Worm (Caenorhabditis elegans) whole organism, L3 larva: Measurements from ENCODE around the gene ilys-6.

ENCODE experiments used
- ama-1 ChIP-seq: fragments of 150-350 bp; optimal IDR thresholded peaks from 2 replicates; lab custom pipeline; 2018
- elt-1 ChIP-seq: fragments of 150-350 bp; optimal IDR thresholded peaks from 2 replicates; lab custom pipeline; 2014; ENCODE audit warnings: missing biosample characterization, missing genetic modification characterization
- fkh-10 ChIP-seq: sonication (generic microtip); optimal IDR thresholded peaks from 2 replicates; lab custom pipeline; 2017; ENCODE audit warnings: missing biosample characterization, missing genetic modification reagents, missing genetic modification characterization
- nfya-1 ChIP-seq: sonication (generic microtip); optimal IDR thresholded peaks from 2 replicates; lab custom pipeline; 2017; ENCODE audit warnings: missing genetic modification characterization, mild to moderate bottlenecking, missing compliant biosample characterization, antibody characterized with exemption, moderate library complexity; ENCODE audit not compliant: insufficient read depth
- pha-4 ChIP-seq: fragments of 150-350 bp; optimal IDR thresholded peaks from 2 replicates; lab custom pipeline; 2014; ENCODE audit warnings: missing biosample characterization, missing genetic modification reagents, missing genetic modification characterization
- snpc-4 ChIP-seq: fragments of 150-350 bp; optimal IDR thresholded peaks from 2 replicates; lab custom pipeline; 2014; ENCODE audit warnings: missing biosample characterization, missing genetic modification characterization
- ztf-11 ChIP-seq: fragments of 150-350 bp; optimal IDR thresholded peaks from 2 replicates; lab custom pipeline; 2014; ENCODE audit warnings: missing biosample characterization, missing genetic modification characterization

DNA sequence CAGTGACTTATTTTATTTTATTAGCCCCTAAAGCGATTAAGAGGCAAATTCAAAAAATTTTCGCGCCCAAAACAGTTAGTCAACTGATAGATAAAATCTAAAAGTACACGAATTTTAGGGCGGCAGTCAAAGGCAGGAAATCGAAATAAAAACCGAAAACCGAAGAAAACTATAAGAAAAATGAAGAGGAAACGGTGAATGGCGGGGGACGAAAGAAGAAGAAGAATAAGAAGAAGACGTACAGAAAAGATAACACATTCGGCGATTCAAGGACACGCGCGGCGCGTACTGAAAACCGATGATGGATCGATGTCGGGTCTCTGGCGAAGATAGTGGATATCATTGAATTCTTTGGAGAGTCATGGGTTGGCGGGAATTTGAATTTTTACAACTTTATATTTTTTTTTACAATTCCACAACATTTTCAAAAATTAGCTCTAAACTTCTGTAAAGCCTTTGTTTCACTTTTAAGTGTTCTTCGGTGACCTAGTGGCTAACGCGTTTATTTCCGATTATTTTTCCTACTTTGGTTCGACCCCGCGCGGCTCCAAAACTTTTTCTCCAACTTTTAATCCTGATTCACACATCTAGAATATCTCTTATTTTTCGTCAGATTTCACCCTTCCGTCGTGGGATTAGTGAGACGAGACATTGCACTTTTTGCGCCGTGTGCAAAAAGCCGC lies 32.4 kb downstream of the ilys-6 start:
- no peak for TF ChIP-seq ama-1 (lab: Kevin White, UChicago)
- TF ChIP-seq elt-1 (tag; lab: Kevin White, UChicago): peak; percentile 76
- no peak for TF ChIP-seq nfya-1 (tag; lab: Kevin White, UChicago)
- TF ChIP-seq ztf-11 (tag; lab: Kevin White, UChicago): no peak
- no peak for TF ChIP-seq pha-4
- TF ChIP-seq snpc-4: no peak
- no peak for TF ChIP-seq fkh-10
